Fruit fly (Drosophila melanogaster): ENCODE results near the gene CG9281.

Gene CG9281

DNA sequence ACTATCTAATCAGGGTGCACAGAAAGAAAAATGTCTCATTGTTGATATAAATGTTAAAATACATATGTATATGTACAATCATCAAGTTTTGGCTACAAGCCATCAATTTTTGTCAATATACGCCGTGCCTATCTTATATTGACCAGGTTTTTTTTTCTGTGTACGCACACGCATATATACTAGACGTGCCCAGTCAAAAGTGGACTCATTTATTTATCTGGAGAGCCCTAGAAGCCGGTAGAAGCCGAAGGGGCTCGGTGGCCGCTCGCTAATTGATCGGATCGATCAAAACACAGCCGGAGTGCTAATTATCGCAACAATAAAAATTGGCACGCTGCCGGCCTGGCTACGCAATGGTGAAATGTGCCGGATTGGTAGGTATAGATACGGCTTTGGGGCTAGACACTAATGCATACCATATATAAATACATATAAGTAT is 30.0 kb upstream of the CG9281 start (continued):
- TF ChIP-seq CG12071 (GFP tag; optimal IDR thresholded peaks at IDR 0.05) (peak; percentile 67), CG13775 (GFP tag; optimal IDR thresholded peaks at IDR 0.05) (peak; percentile 48), Xrp1 (GFP tag; IDR thresholded peaks at IDR 0.05) (peak; percentile 68), sens (GFP tag) (peak; percentile 91), Camta (GFP tag; optimal IDR thresholded peaks at IDR 0.05) (peak; percentile 20), CG4820 (GFP tag; optimal IDR thresholded peaks at IDR 0.05) (peak; percentile 21), Abd-B (GFP tag; optimal IDR thresholded peaks at IDR 0.05) (peak; percentile 12), CG2199 (GFP tag; IDR thresholded peaks at IDR 0.05) (no peak), Antp (GFP tag; optimal IDR thresholded peaks at IDR 0.05) (peak; percentile 44), wdn (GFP tag; IDR thresholded peaks at IDR 0.05) (peak; percentile 69), ind (GFP tag; optimal IDR thresholded peaks at IDR 0.05) (peak; percentile 67), CG42726 (GFP tag; IDR thresholded peaks at IDR 0.05; ENCODE audit: partially characterized antibody) (no peak), Nf-YC (tag; optimal IDR thresholded peaks at IDR 0.05) (peak; percentile 43), Jarid2 (GFP tag; optimal IDR thresholded peaks at IDR 0.05) (no peak), ap (GFP tag; IDR thresholded peaks at IDR 0.05) (peak; percentile 34; the same call in 1 of the 2 replicates), CG17328 (GFP tag; IDR thresholded peaks at IDR 0.05) (peak; percentile 70), CG16779 (GFP tag; IDR thresholded peaks at IDR 0.05) (peak; percentile 78; the same call in 1 of the 2 replicates), CG13123 (GFP tag; optimal IDR thresholded peaks at IDR 0.05) (peak; percentile 9), lilli (GFP tag; optimal IDR thresholded peaks at IDR 0.05) (peak; percentile 85), CG16863 (GFP tag; optimal IDR thresholded peaks at IDR 0.05) (peak; percentile 54), CG1529 (GFP tag; optimal IDR thresholded peaks at IDR 0.05) (peak; percentile 30), CG8388 (GFP tag; optimal IDR thresholded peaks at IDR 0.05) (peak; percentile 50), CG10366 (GFP tag; IDR thresholded peaks at IDR 0.05) (peak; percentile 80), Lpt (GFP tag; optimal IDR thresholded peaks at IDR 0.05) (no peak), CG32767 (GFP tag; IDR thresholded peaks at IDR 0.05) (no peak), ac (GFP tag; optimal IDR thresholded peaks at IDR 0.05) (no peak), CG31224 (GFP tag; IDR thresholded peaks at IDR 0.05) (peak; percentile 65), pita (GFP tag; optimal IDR thresholded peaks at IDR 0.05) (no peak), CG30431 (GFP tag; optimal IDR thresholded peaks at IDR 0.05) (peak; percentile 41), CG11560 (tag; IDR thresholded peaks at IDR 0.05) (peak; percentile 21; the same call in 1 of the 3 replicates), Ets97D (GFP tag; optimal IDR thresholded peaks at IDR 0.05) (no peak), Hr51 (GFP tag; optimal IDR thresholded peaks at IDR 0.05) (peak; percentile 46 to 72), CG10979 (tag; optimal IDR thresholded peaks at IDR 0.05) (peak; percentile 50), sens-2 (GFP tag; IDR thresholded peaks at IDR 0.05) (peak; percentile 40; the same call in 1 of the 2 replicates), disco-r (GFP tag; optimal IDR thresholded peaks at IDR 0.05) (no peak), CG1024 (GFP tag; IDR thresholded peaks at IDR 0.05) (0 out of 2 replicates have a peak, but pooled peaks have one; percentile 42), esg (GFP tag; conservative IDR thresholded peaks at IDR 0.05) (peak; percentile 50), ci (GFP tag; IDR thresholded peaks at IDR 0.05) (peak; percentile 85), gem (tag; optimal IDR thresholded peaks at IDR 0.05) (peak; percentile 81), rib (GFP tag; IDR thresholded peaks at IDR 0.05) (peak; percentile 81), zen (tag; optimal IDR thresholded peaks at IDR 0.05) (no peak), CG15479 (GFP tag; optimal IDR thresholded peaks at IDR 0.05) (no peak), salm (tag; optimal IDR thresholded peaks at IDR 0.05) (peak; percentile 55), CG5245 (GFP tag; optimal IDR thresholded peaks at IDR 0.05) (peak; percentile 18), grn (GFP tag; optimal IDR thresholded peaks at IDR 0.05) (peak; percentile 35), CG18619 (GFP tag; optimal IDR thresholded peaks at IDR 0.05) (peak; percentile 76), lola (GFP tag; optimal IDR thresholded peaks at IDR 0.05) (peak in 1 of 3 experiments; percentile 25), ro (GFP tag; IDR thresholded peaks at IDR 0.05) (no peak), Trl (optimal IDR thresholded peaks at IDR 0.05) (no peak), Trl (GFP tag; optimal IDR thresholded peaks at IDR 0.05) (peak; percentile 46), Hmx (GFP tag; optimal IDR thresholded peaks at IDR 0.05) (no peak), zfh1 (GFP tag; IDR thresholded peaks at IDR 0.05) (peak; percentile 73; the same call in 2 of the 3 replicates)

Measured in whole organism, embryonic.